Worm (Caenorhabditis elegans) whole organism, L2 larva: Measurements from ENCODE around the gene ZK470.14.

Experiments
- F13H6.1 ChIP-seq: sonication (generic microtip); optimal IDR thresholded peaks from 2 replicates; lab custom pipeline; 2016; ENCODE audit warnings: missing genetic modification characterization, missing compliant biosample characterization
- Y55F3AM.14 ChIP-seq: fragments of 200-800 bp; sonication (Bioruptor generic); optimal IDR thresholded peaks from 2 replicates; lab custom pipeline; 2018; ENCODE audit warnings: mild to moderate bottlenecking, missing genetic modification characterization, missing compliant biosample characterization
- ZK546.5 ChIP-seq: sonication (generic microtip); optimal IDR thresholded peaks from 2 replicates; lab custom pipeline; 2017; ENCODE audit warnings: missing biosample characterization, missing genetic modification characterization
- alr-1 ChIP-seq: fragments of 150-350 bp; optimal IDR thresholded peaks from 2 replicates; lab custom pipeline; 2014; ENCODE audit warnings: missing biosample characterization, missing genetic modification characterization
- aly-2 ChIP-seq: fragments of 150-350 bp; optimal IDR thresholded peaks from 2 replicates; lab custom pipeline; 2014; ENCODE audit warnings: missing biosample characterization, missing genetic modification characterization
- ama-1 ChIP-seq: fragments of 150-350 bp; optimal IDR thresholded peaks from 2 replicates; lab custom pipeline; 2018; ENCODE audit warnings: inconsistent platforms
- blmp-1 ChIP-seq: sonication (generic microtip); optimal IDR thresholded peaks from 2 replicates; lab custom pipeline; 2017; ENCODE audit warnings: missing genetic modification characterization, mild to moderate bottlenecking, missing compliant biosample characterization, antibody characterized with exemption, moderate library complexity; ENCODE audit not compliant: insufficient read depth
- ceh-16 ChIP-seq: fragments of 150-350 bp; optimal IDR thresholded peaks from 2 replicates; lab custom pipeline; 2014; ENCODE audit warnings: missing biosample characterization, missing genetic modification characterization
- ceh-82 ChIP-seq: fragments of 150-350 bp; optimal IDR thresholded peaks from 2 replicates; lab custom pipeline; 2014; ENCODE audit warnings: missing biosample characterization, missing genetic modification characterization
- crh-2 ChIP-seq: sonication (generic microtip); optimal IDR thresholded peaks from 2 replicates; lab custom pipeline; 2017; ENCODE audit warnings: missing biosample characterization, missing genetic modification characterization
- egl-27 ChIP-seq: sonication (generic microtip); optimal IDR thresholded peaks from 3 replicates; lab custom pipeline; 2017; ENCODE audit warnings: missing biosample characterization, missing genetic modification reagents, missing genetic modification characterization
- elt-3 ChIP-seq: sonication (generic microtip); optimal IDR thresholded peaks from 2 replicates; lab custom pipeline; 2017; ENCODE audit warnings: missing biosample characterization, missing genetic modification characterization
- gmeb-1 ChIP-seq: fragments of 150-350 bp; optimal IDR thresholded peaks from 2 replicates; lab custom pipeline; 2014; ENCODE audit warnings: missing biosample characterization, missing genetic modification characterization
- lin-13 ChIP-seq: fragments of 150-350 bp; optimal IDR thresholded peaks from 2 replicates; lab custom pipeline; 2014; ENCODE audit warnings: missing biosample characterization, missing genetic modification reagents, missing genetic modification characterization
- lin-39 ChIP-seq: fragments of 150-350 bp; optimal IDR thresholded peaks from 2 replicates; lab custom pipeline; 2014; ENCODE audit warnings: missing biosample characterization, missing genetic modification reagents, missing genetic modification characterization
- lsy-2 ChIP-seq, 2 experiments: fragments of 150-350 bp in 1 of 2; sonication (generic microtip) in 1 of 2; optimal IDR thresholded peaks; 2 replicates each; lab custom pipeline; 2014 to 2017; ENCODE audit warnings: missing biosample characterization in 2 of 2, missing genetic modification characterization in 2 of 2
- mab-5 ChIP-seq: fragments of 150-350 bp; optimal IDR thresholded peaks from 2 replicates; lab custom pipeline; 2014; ENCODE audit warnings: missing biosample characterization, missing genetic modification characterization
- mbf-1 ChIP-seq: sonication (generic microtip); optimal IDR thresholded peaks from 2 replicates; lab custom pipeline; 2017; ENCODE audit warnings: missing biosample characterization, missing genetic modification characterization
- mdl-1 ChIP-seq, 2 experiments: fragments of 150-350 bp in 1 of 2; sonication (generic microtip) in 1 of 2; optimal IDR thresholded peaks; 2 replicates each; lab custom pipeline; 2017; ENCODE audit warnings: missing biosample characterization in 2 of 2, missing genetic modification characterization in 2 of 2
- nhr-11 ChIP-seq: fragments of 150-350 bp; optimal IDR thresholded peaks from 2 replicates; lab custom pipeline; 2014; ENCODE audit warnings: missing biosample characterization, missing genetic modification characterization
- nhr-12 ChIP-seq: fragments of 150-350 bp; optimal IDR thresholded peaks from 2 replicates; lab custom pipeline; 2014; ENCODE audit warnings: missing biosample characterization, missing genetic modification characterization
- nhr-129 ChIP-seq: fragments of 150-350 bp; optimal IDR thresholded peaks from 2 replicates; lab custom pipeline; 2014; ENCODE audit warnings: missing biosample characterization, missing genetic modification characterization
- nhr-21 ChIP-seq: fragments of 150-350 bp; optimal IDR thresholded peaks from 2 replicates; lab custom pipeline; 2014; ENCODE audit warnings: missing biosample characterization, missing genetic modification characterization
- nhr-23 ChIP-seq: fragments of 150-350 bp; optimal IDR thresholded peaks from 2 replicates; lab custom pipeline; 2014; ENCODE audit warnings: missing biosample characterization, missing genetic modification reagents, missing genetic modification characterization
- nhr-237 ChIP-seq: fragments of 150-350 bp; optimal IDR thresholded peaks from 2 replicates; lab custom pipeline; 2014; ENCODE audit warnings: missing biosample characterization, missing genetic modification characterization
- nhr-25 ChIP-seq: fragments of 150-350 bp; sonication (generic microtip); optimal IDR thresholded peaks from 3 replicates; lab custom pipeline; 2014; ENCODE audit warnings: missing biosample characterization, missing genetic modification characterization
- nhr-6 ChIP-seq: fragments of 150-350 bp; optimal IDR thresholded peaks from 2 replicates; lab custom pipeline; 2014; ENCODE audit warnings: missing biosample characterization, missing genetic modification characterization
- skn-1 ChIP-seq: sonication (generic microtip); optimal IDR thresholded peaks from 2 replicates; lab custom pipeline; 2017; ENCODE audit warnings: missing biosample characterization, missing genetic modification characterization
- sma-3 ChIP-seq: sonication (generic microtip); optimal IDR thresholded peaks from 2 replicates; lab custom pipeline; 2016; ENCODE audit warnings: missing genetic modification reagents, missing genetic modification characterization, missing compliant biosample characterization
- sma-9 ChIP-seq, 2 experiments: fragments of 150-350 bp in 1 of 2; sonication (generic microtip) in 1 of 2; optimal IDR thresholded peaks; 2 replicates each; lab custom pipeline; 2014 to 2016; ENCODE audit warnings: missing genetic modification characterization in 2 of 2, mild to moderate bottlenecking in 1 of 2, missing biosample characterization in 1 of 2, missing compliant biosample characterization in 1 of 2, missing genetic modification reagents in 1 of 2, moderate library complexity in 1 of 2
- snpc-4 ChIP-seq: fragments of 150-350 bp; optimal IDR thresholded peaks from 2 replicates; lab custom pipeline; 2014; ENCODE audit warnings: missing biosample characterization, missing genetic modification characterization
- unc-55 ChIP-seq: fragments of 150-350 bp; sonication (generic microtip); optimal IDR thresholded peaks from 3 replicates; lab custom pipeline; 2014; ENCODE audit warnings: missing biosample characterization, missing genetic modification reagents, missing genetic modification characterization
- zag-1 ChIP-seq: fragments of 150-350 bp; optimal IDR thresholded peaks from 2 replicates; lab custom pipeline; 2014; ENCODE audit warnings: missing biosample characterization, missing genetic modification characterization
- ztf-1 ChIP-seq: fragments of 200-800 bp; sonication (Bioruptor generic); conservative IDR thresholded peaks from 2 replicates; pipeline ENCODE4 v1.3.6; 2022; ENCODE audit warnings: missing genetic modification characterization, missing compliant biosample characterization
- ztf-11 ChIP-seq: sonication (generic microtip); optimal IDR thresholded peaks from 2 replicates; lab custom pipeline; 2017; ENCODE audit warnings: missing biosample characterization, missing genetic modification characterization
- ztf-4 ChIP-seq: fragments of 150-350 bp; optimal IDR thresholded peaks from 2 replicates; lab custom pipeline; 2014; ENCODE audit warnings: missing biosample characterization, missing genetic modification characterization

The ZK470.14 gene

ce11 chrX:4125165-4125803, 42.0 kb upstream of the ZK470.14 start:
- TF ChIP-seq ZK546.5 (no peak), Y55F3AM.14 (GFP tag; lab: Kevin White, UChicago) (no peak), nhr-237 (tag; lab: Kevin White, UChicago) (no peak), aly-2 (tag; lab: Kevin White, UChicago) (no peak), sma-9 (GFP tag; optimal IDR thresholded peaks at IDR 0.05; lab: Kevin White, UChicago) (no peak), sma-9 (tag; optimal IDR thresholded peaks at IDR 0.05; lab: Kevin White, UChicago) (no peak), blmp-1 (tag; lab: Kevin White, UChicago) (no peak), gmeb-1 (tag; lab: Kevin White, UChicago) (no peak), lin-39 (tag; lab: Kevin White, UChicago) (no peak), snpc-4 (tag; lab: Kevin White, UChicago) (no peak), nhr-12 (tag; lab: Kevin White, UChicago) (no peak), alr-1 (no peak), zag-1 (tag; lab: Kevin White, UChicago) (no peak)

ce11 chrX:4128684-4129083, 38.6 kb upstream of the ZK470.14 start:
- TF ChIP-seq gmeb-1 (tag; lab: Kevin White, UChicago) = no peak
- no peak for TF ChIP-seq unc-55 (GFP tag; lab: Kevin White, UChicago)
- no peak for TF ChIP-seq alr-1
- no peak for TF ChIP-seq ztf-4 (tag; lab: Kevin White, UChicago)
- no peak for TF ChIP-seq F13H6.1 (tag; lab: Kevin White, UChicago)
- no peak for TF ChIP-seq blmp-1 (tag; lab: Kevin White, UChicago)
- no peak for TF ChIP-seq nhr-237 (tag; lab: Kevin White, UChicago)
- no peak for TF ChIP-seq elt-3
- TF ChIP-seq ceh-16 (tag; lab: Kevin White, UChicago) = no peak
- no peak for TF ChIP-seq mdl-1 (tag; optimal IDR thresholded peaks at IDR 0.05; lab: Kevin White, UChicago)
- no peak for TF ChIP-seq nhr-23 (tag; lab: Kevin White, UChicago)
- no peak for TF ChIP-seq ama-1 (lab: Kevin White, UChicago)
- no peak for TF ChIP-seq nhr-11 (tag; lab: Kevin White, UChicago)
- TF ChIP-seq ZK546.5 = no peak
- TF ChIP-seq ztf-1 = no peak
- no peak for TF ChIP-seq lin-13 (GFP tag; lab: Kevin White, UChicago)
- TF ChIP-seq sma-3 (GFP tag; lab: Kevin White, UChicago) = no peak
- TF ChIP-seq nhr-12 (tag; lab: Kevin White, UChicago) = no peak
- no peak for TF ChIP-seq nhr-6 (tag; lab: Kevin White, UChicago)
- no peak for TF ChIP-seq ceh-82

- TF ChIP-seq mbf-1 = no peak
- TF ChIP-seq sma-9 (GFP tag; optimal IDR thresholded peaks at IDR 0.05; lab: Kevin White, UChicago) = peak; percentile 52
- TF ChIP-seq sma-9 (tag; optimal IDR thresholded peaks at IDR 0.05; lab: Kevin White, UChicago) = no peak
- peak; percentile 57 for TF ChIP-seq nhr-129 (tag; lab: Kevin White, UChicago)
- TF ChIP-seq zag-1 (tag; lab: Kevin White, UChicago) = no peak
- no peak for TF ChIP-seq nhr-21 (tag; lab: Kevin White, UChicago)
- peak in 1 of 2 experiments; percentile 51 for TF ChIP-seq lsy-2 (tag; optimal IDR thresholded peaks at IDR 0.05; lab: Kevin White, UChicago)
- TF ChIP-seq F13H6.1 (tag; lab: Kevin White, UChicago) = peak; percentile 36
- no peak for TF ChIP-seq nhr-12 (tag; lab: Kevin White, UChicago)
Measured at ce11 chrX:4131354-4131753, 35.9 kb upstream of the ZK470.14 start.

- peak; percentile 93 for TF ChIP-seq nhr-21 (tag; lab: Kevin White, UChicago)
- peak; percentile 77 for TF ChIP-seq nhr-129 (tag; lab: Kevin White, UChicago)
- TF ChIP-seq nhr-6 (tag; lab: Kevin White, UChicago) = peak; percentile 6
- TF ChIP-seq crh-2 (tag; lab: Kevin White, UChicago) = peak; percentile 59
- TF ChIP-seq Y55F3AM.14 (GFP tag; lab: Kevin White, UChicago) = peak; percentile 33
- TF ChIP-seq sma-3 (GFP tag; lab: Kevin White, UChicago) = peak; percentile 86
- TF ChIP-seq egl-27 = peak; percentile 53
- peak; percentile 88 for TF ChIP-seq nhr-25 (tag; lab: Kevin White, UChicago)
- peak; percentile 94 for TF ChIP-seq sma-9 (GFP tag; optimal IDR thresholded peaks at IDR 0.05; lab: Kevin White, UChicago)
- no peak for TF ChIP-seq sma-9 (tag; optimal IDR thresholded peaks at IDR 0.05; lab: Kevin White, UChicago)
- TF ChIP-seq skn-1 (tag; lab: Kevin White, UChicago) = no peak
- TF ChIP-seq lsy-2 (tag; optimal IDR thresholded peaks at IDR 0.05; lab: Kevin White, UChicago) = peak in 1 of 2 experiments; percentile 52
- TF ChIP-seq F13H6.1 (tag; lab: Kevin White, UChicago) = peak; percentile 61
- TF ChIP-seq mab-5 (tag; lab: Kevin White, UChicago) = no peak
- no peak for TF ChIP-seq ztf-11 (tag; lab: Kevin White, UChicago)
- TF ChIP-seq blmp-1 (tag; lab: Kevin White, UChicago) = peak; percentile 95
- no peak for TF ChIP-seq lin-13 (GFP tag; lab: Kevin White, UChicago)
- TF ChIP-seq ztf-4 (tag; lab: Kevin White, UChicago) = peak; percentile 33
Measured at ce11 chrX:4132243-4132642, 35.0 kb upstream of the ZK470.14 start.
